Worm (Caenorhabditis elegans): ENCODE results near the gene ttr-34.

DNA sequence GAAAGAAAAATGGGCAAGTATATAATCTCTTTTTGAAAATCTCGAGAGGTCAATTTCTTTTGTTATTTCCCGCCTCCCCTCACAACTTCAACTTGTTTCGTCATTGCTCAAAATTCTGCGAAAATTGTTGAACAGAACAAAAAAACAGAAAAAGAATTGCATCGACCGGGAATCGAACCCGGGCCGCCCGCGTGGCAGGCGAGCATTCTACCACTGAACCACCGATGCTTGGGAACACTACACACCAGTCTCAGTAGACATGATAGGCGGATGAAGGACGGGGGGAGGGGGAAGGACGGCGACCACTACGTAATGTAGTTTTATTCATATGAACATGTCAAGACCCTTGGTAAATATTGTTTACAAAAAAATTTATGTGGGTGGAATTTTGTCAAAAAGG, 18.5 kb upstream of the ttr-34 start:
- peak; percentile 36 for TF ChIP-seq sox-4 (tag; optimal IDR thresholded peaks at IDR 0.05)
- TF ChIP-seq hpl-2 (GFP tag; optimal IDR thresholded peaks at IDR 0.05): no peak
- TF ChIP-seq blmp-1 (tag; optimal IDR thresholded peaks at IDR 0.05): peak; percentile 22
- TF ChIP-seq nhr-28 (tag; optimal IDR thresholded peaks at IDR 0.05): no peak
- peak; percentile 64 for TF ChIP-seq mep-1 (tag; optimal IDR thresholded peaks at IDR 0.05)
- peak; percentile 86 for TF ChIP-seq nhr-47 (tag; optimal IDR thresholded peaks at IDR 0.05)
